Worm (Caenorhabditis elegans): Measurements from ENCODE around the gene rol-1.

rol-1 gene

DNA sequence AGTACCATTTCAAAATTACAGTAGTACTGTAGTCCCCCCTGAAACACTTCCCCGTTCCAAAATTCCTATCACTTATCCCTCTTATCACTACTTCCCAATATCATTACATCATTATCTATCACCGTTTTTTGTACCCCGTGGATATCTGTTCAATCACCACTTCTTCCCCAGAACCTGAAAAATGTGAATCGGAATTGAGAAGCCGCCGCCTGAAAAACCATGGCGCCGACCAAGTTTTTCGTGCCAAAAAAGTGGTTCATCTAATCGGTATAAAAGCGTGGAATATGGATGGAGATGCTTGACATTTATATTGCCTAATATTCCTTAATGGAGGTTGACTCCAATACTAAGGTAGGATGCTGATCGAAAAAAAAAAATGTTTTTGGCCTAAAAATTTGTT lies at the start of gene rol-1:
Gene rol-1, plus strand, starts transcription at position 301 of the 400 bp plus-strand sequence.
- TF ChIP-seq F13H6.1 (tag; optimal IDR thresholded peaks at IDR 0.05) (no peak), nhr-12 (tag; optimal IDR thresholded peaks at IDR 0.05) (no peak), alr-1 (tag; optimal IDR thresholded peaks at IDR 0.05) (no peak), peb-1 (tag; optimal IDR thresholded peaks at IDR 0.05) (no peak), lin-13 (GFP tag; optimal IDR thresholded peaks at IDR 0.05) (no peak), zag-1 (tag; optimal IDR thresholded peaks at IDR 0.05) (no peak), unc-62 (GFP tag; optimal IDR thresholded peaks at IDR 0.05) (no peak), Y55F3AM.14 (GFP tag; optimal IDR thresholded peaks at IDR 0.05) (no peak), skn-1 (tag; optimal IDR thresholded peaks at IDR 0.05) (no peak), ztf-1 (GFP tag; conservative IDR thresholded peaks at IDR 0.05) (no peak), nhr-11 (tag; optimal IDR thresholded peaks at IDR 0.05) (no peak), nhr-77 (tag; optimal IDR thresholded peaks at IDR 0.05) (no peak), sem-4 (tag; optimal IDR thresholded peaks at IDR 0.05) (no peak), elt-1 (tag; optimal IDR thresholded peaks at IDR 0.05) (no peak), ztf-4 (tag; optimal IDR thresholded peaks at IDR 0.05) (no peak), ceh-82 (tag; optimal IDR thresholded peaks at IDR 0.05) (no peak), elt-3 (tag; optimal IDR thresholded peaks at IDR 0.05) (no peak), fos-1 (tag; optimal IDR thresholded peaks at IDR 0.05) (no peak)

DNA sequence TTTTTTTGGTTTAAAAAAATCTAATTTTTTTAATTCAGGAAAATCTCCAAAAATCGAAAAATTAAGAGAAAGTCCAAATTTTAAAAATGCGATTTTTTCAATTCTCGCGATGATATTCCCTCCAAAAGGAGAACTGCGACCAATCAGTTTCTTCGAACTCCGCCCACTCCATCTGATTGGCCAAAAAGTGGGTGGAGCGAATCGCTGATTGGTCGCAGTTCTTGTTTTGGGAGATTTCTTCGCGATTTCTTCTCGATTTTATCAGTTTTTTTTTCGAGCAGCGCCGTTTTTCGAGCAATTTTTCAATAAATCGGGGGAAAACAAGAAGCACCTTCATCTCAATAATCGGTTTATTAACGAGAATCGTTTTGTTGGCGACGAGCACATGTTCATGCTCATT lies 42.0 kb upstream of the rol-1 start:
- TF ChIP-seq aly-2 (tag; optimal IDR thresholded peaks at IDR 0.05) = no peak
- TF ChIP-seq skn-1 (tag; optimal IDR thresholded peaks at IDR 0.05) = no peak
- TF ChIP-seq nhr-237 (tag; optimal IDR thresholded peaks at IDR 0.05) = no peak
- no peak for TF ChIP-seq ceh-16 (tag; optimal IDR thresholded peaks at IDR 0.05)
- no peak for TF ChIP-seq sma-3 (GFP tag; optimal IDR thresholded peaks at IDR 0.05)
- no peak for TF ChIP-seq zag-1 (tag; optimal IDR thresholded peaks at IDR 0.05)
- no peak for TF ChIP-seq nhr-12 (tag; optimal IDR thresholded peaks at IDR 0.05)
- TF ChIP-seq gmeb-1 (tag; optimal IDR thresholded peaks at IDR 0.05) = no peak
- TF ChIP-seq nhr-25 (tag; optimal IDR thresholded peaks at IDR 0.05) = no peak
- TF ChIP-seq sem-4 (tag; optimal IDR thresholded peaks at IDR 0.05) = no peak
- TF ChIP-seq blmp-1 (tag; optimal IDR thresholded peaks at IDR 0.05; ENCODE audit: insufficient read depth) = no peak
- TF ChIP-seq elt-1 (tag; optimal IDR thresholded peaks at IDR 0.05) = no peak
- TF ChIP-seq ceh-82 (tag; optimal IDR thresholded peaks at IDR 0.05) = no peak
- no peak for TF ChIP-seq ztf-4 (tag; optimal IDR thresholded peaks at IDR 0.05)
- no peak for TF ChIP-seq dmd-4 (tag; optimal IDR thresholded peaks at IDR 0.05)
- no peak for TF ChIP-seq ztf-11 (tag; optimal IDR thresholded peaks at IDR 0.05)
- TF ChIP-seq F13H6.1 (tag; optimal IDR thresholded peaks at IDR 0.05) = no peak

DNA sequence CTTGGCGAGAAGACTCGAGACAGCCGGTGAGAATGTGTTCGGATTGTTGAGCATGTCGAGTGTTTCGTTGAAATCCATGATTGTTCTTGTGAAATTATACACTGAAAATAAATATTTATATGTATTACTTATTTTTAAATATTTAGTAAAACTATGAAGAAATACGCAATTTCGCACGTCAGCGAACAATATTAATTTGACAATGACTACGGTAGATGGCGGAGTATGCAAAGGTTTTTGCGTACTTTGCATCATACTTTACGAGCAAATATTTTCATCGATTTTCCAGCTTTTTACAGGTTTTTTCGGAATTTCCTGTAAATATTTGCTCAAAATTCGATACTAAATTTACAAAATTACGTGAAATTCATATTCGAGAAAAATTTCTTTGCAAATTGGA lies 41.5 kb upstream of the rol-1 start, which contains the start of gene set-24:
Gene set-24, minus strand, starts transcription at position 101 of the 400 bp plus-strand sequence.
- TF ChIP-seq crh-2 (tag; optimal IDR thresholded peaks at IDR 0.05) = no peak
- TF ChIP-seq lin-11 (tag; optimal IDR thresholded peaks at IDR 0.05) = no peak
- TF ChIP-seq zag-1 (tag; optimal IDR thresholded peaks at IDR 0.05) = no peak
- no peak for TF ChIP-seq sem-4 (tag; optimal IDR thresholded peaks at IDR 0.05)
- no peak for TF ChIP-seq sma-3 (GFP tag; optimal IDR thresholded peaks at IDR 0.05)
- no peak for TF ChIP-seq dmd-4 (tag; optimal IDR thresholded peaks at IDR 0.05)
- TF ChIP-seq sma-9 (GFP tag; optimal IDR thresholded peaks at IDR 0.05) = no peak
- no peak for TF ChIP-seq sma-9 (tag; optimal IDR thresholded peaks at IDR 0.05)
- no peak for TF ChIP-seq nhr-10 (tag; optimal IDR thresholded peaks at IDR 0.05)
- TF ChIP-seq nhr-25 (tag; optimal IDR thresholded peaks at IDR 0.05) = no peak
- TF ChIP-seq nhr-77 (tag; optimal IDR thresholded peaks at IDR 0.05) = no peak
- no peak for TF ChIP-seq alr-1 (tag; optimal IDR thresholded peaks at IDR 0.05)
- TF ChIP-seq lin-39 (tag; optimal IDR thresholded peaks at IDR 0.05) = no peak
- no peak for TF ChIP-seq peb-1 (tag; optimal IDR thresholded peaks at IDR 0.05)
- no peak for TF ChIP-seq C34F6.9 (tag; optimal IDR thresholded peaks at IDR 0.05)
- TF ChIP-seq unc-39 (tag; optimal IDR thresholded peaks at IDR 0.05) = no peak
- TF ChIP-seq F13H6.1 (tag; optimal IDR thresholded peaks at IDR 0.05) = no peak

DNA sequence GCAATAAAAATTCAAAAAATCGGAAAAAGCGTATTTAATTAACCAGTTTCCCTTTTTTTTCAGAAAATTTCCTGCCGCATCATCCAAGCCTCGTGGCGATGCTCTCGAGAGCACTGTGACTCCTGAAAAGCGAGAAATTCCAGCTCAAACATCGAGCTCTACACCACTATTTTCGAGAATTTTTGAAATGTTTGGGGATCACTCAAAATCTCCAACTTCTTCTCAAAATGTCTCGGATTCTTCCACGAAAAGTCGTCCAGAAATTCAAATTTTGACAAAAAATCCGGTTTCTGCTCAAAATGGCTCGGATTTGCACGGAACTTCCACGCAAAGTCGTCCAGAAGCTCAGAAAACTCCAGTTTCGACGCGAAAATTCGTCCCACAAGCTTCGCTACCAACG lies 34.4 kb upstream of the rol-1 start:
- TF ChIP-seq unc-39 (tag; optimal IDR thresholded peaks at IDR 0.05) (no peak), ama-1 (optimal IDR thresholded peaks at IDR 0.05) (no peak), mab-5 (tag; optimal IDR thresholded peaks at IDR 0.05) (no peak), zag-1 (tag; optimal IDR thresholded peaks at IDR 0.05) (no peak), nhr-21 (tag; optimal IDR thresholded peaks at IDR 0.05) (no peak)
